Worm (Caenorhabditis elegans): ENCODE measurements around the gene C50B8.4.

Gene C50B8.4

ce11 chrV:13571714-13572258, at the start of gene C50B8.4:
TSS of gene C50B8.4 (plus strand) at chrV:13572012.
- TF ChIP-seq fos-1 (tag; optimal IDR thresholded peaks at IDR 0.05) (peak; percentile 86), unc-39 (tag; optimal IDR thresholded peaks at IDR 0.05) (no peak), nhr-21 (tag; optimal IDR thresholded peaks at IDR 0.05) (no peak)

ce11 chrV:13523194-13523593, 48.6 kb upstream of the C50B8.4 start, which contains the start of gene R11G10.3:
TSS of gene R11G10.3 (plus strand) at chrV:13523494.
- TF ChIP-seq zag-1 (tag; optimal IDR thresholded peaks at IDR 0.05) (no peak), nhr-23 (tag; optimal IDR thresholded peaks at IDR 0.05) (no peak), unc-39 (tag; optimal IDR thresholded peaks at IDR 0.05) (no peak), lin-39 (tag; optimal IDR thresholded peaks at IDR 0.05) (no peak), R02D3.7 (tag; optimal IDR thresholded peaks at IDR 0.05) (no peak), C34F6.9 (tag; optimal IDR thresholded peaks at IDR 0.05) (no peak), snpc-4 (tag; optimal IDR thresholded peaks at IDR 0.05) (no peak), egl-27 (tag; optimal IDR thresholded peaks at IDR 0.05) (no peak), skn-1 (tag; optimal IDR thresholded peaks at IDR 0.05) (no peak), lin-11 (tag; optimal IDR thresholded peaks at IDR 0.05) (no peak), aly-2 (tag; optimal IDR thresholded peaks at IDR 0.05) (no peak), ztf-1 (GFP tag; conservative IDR thresholded peaks at IDR 0.05) (no peak)

ce11 chrV:13529165-13529564, 42.6 kb upstream of the C50B8.4 start:
- TF ChIP-seq nhr-25 (tag; optimal IDR thresholded peaks at IDR 0.05) (no peak), nhr-129 (tag; optimal IDR thresholded peaks at IDR 0.05) (peak; percentile 7), nhr-10 (tag; optimal IDR thresholded peaks at IDR 0.05) (no peak)

DNA sequence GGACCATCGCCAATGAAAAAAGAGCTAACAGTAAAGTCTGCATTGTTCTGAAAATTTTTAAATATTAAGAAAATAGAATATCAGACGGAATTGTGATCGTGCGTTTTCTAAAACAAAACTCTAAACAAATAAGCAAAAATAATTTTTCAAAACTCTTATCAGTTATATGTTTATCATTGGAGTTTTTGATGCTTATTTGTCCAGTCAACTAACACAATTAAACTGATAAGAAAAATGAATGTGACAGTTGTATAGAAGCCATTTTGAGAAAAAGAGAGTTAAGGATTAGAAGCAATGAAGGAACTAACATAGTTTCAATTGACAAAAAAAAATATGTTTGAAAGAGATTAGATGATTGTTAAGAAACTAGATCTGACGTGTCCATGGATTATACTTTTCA, 41.1 kb upstream of the C50B8.4 start, which contains the start of gene ttr-44:
TSS of gene ttr-44 (minus strand) at position 47 of the 400 bp plus-strand sequence.
- TF ChIP-seq fos-1 (tag; optimal IDR thresholded peaks at IDR 0.05) (peak; percentile 93), nhr-23 (tag; optimal IDR thresholded peaks at IDR 0.05) (no peak)

DNA sequence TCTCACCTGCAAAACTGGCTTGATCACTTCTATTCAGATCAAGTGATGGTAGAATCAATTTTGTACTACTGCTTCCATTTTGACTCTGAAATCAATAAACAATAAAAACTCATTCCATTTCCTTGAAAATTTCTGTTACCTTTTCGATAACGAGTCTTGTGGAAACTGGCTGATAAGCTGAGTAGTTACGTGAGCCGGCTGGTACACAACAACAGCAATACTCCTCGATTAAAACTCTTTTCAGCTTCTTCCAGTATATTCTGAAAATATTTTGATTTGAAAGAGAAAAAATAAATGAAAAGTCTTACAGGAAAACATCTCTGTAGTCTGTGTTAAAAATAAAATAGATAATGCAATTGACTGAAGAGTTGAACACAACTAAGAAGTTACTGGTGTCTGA, 39.3 kb upstream of the C50B8.4 start:
- TF ChIP-seq Y55F3AM.14 (GFP tag; optimal IDR thresholded peaks at IDR 0.05) (no peak), peb-1 (tag; optimal IDR thresholded peaks at IDR 0.05) (no peak), C34F6.9 (tag; optimal IDR thresholded peaks at IDR 0.05) (no peak), lin-13 (GFP tag; optimal IDR thresholded peaks at IDR 0.05) (no peak), lsy-2 (tag; optimal IDR thresholded peaks at IDR 0.05) (no peak), ztf-11 (tag; optimal IDR thresholded peaks at IDR 0.05) (no peak), sma-3 (GFP tag; optimal IDR thresholded peaks at IDR 0.05) (no peak), nhr-77 (tag; optimal IDR thresholded peaks at IDR 0.05) (no peak), zag-1 (tag; optimal IDR thresholded peaks at IDR 0.05) (no peak), nhr-23 (tag; optimal IDR thresholded peaks at IDR 0.05) (no peak), sma-9 (GFP tag; optimal IDR thresholded peaks at IDR 0.05) (no peak), sma-9 (tag; optimal IDR thresholded peaks at IDR 0.05) (no peak), R02D3.7 (tag; optimal IDR thresholded peaks at IDR 0.05) (no peak), mdl-1 (tag; optimal IDR thresholded peaks at IDR 0.05) (no peak)

ce11 chrV:13536058-13536579, 35.7 kb upstream of the C50B8.4 start, which contains the start of gene frpr-5:
TSS of gene frpr-5 (minus strand) at chrV:13536108.
- TF ChIP-seq dmd-4 (tag; optimal IDR thresholded peaks at IDR 0.05) (no peak), fos-1 (tag; optimal IDR thresholded peaks at IDR 0.05) (no peak), F13H6.1 (tag; optimal IDR thresholded peaks at IDR 0.05) (no peak), mbf-1 (tag; optimal IDR thresholded peaks at IDR 0.05) (no peak)

- TF ChIP-seq nhr-129 (tag; optimal IDR thresholded peaks at IDR 0.05) (peak; percentile 60), C34F6.9 (tag; optimal IDR thresholded peaks at IDR 0.05) (peak; percentile 82), blmp-1 (tag; optimal IDR thresholded peaks at IDR 0.05; ENCODE audit: insufficient read depth) (no peak), ztf-4 (tag; optimal IDR thresholded peaks at IDR 0.05) (no peak), alr-1 (tag; optimal IDR thresholded peaks at IDR 0.05) (no peak), fos-1 (tag; optimal IDR thresholded peaks at IDR 0.05) (peak; percentile 50), ztf-1 (GFP tag; conservative IDR thresholded peaks at IDR 0.05) (no peak), zag-1 (tag; optimal IDR thresholded peaks at IDR 0.05) (no peak), sma-9 (GFP tag; optimal IDR thresholded peaks at IDR 0.05) (peak; percentile 54), sma-9 (tag; optimal IDR thresholded peaks at IDR 0.05) (no peak), nhr-11 (tag; optimal IDR thresholded peaks at IDR 0.05) (no peak), lsy-2 (tag; optimal IDR thresholded peaks at IDR 0.05) (peak; percentile 43 to 67), snpc-4 (tag; optimal IDR thresholded peaks at IDR 0.05) (peak; percentile 14), peb-1 (tag; optimal IDR thresholded peaks at IDR 0.05) (no peak), unc-62 (GFP tag; optimal IDR thresholded peaks at IDR 0.05) (no peak), nhr-25 (tag; optimal IDR thresholded peaks at IDR 0.05) (no peak), nhr-10 (tag; optimal IDR thresholded peaks at IDR 0.05) (no peak), lin-13 (GFP tag; optimal IDR thresholded peaks at IDR 0.05) (peak; percentile 1), gmeb-1 (tag; optimal IDR thresholded peaks at IDR 0.05) (peak; percentile 64), unc-55 (GFP tag; optimal IDR thresholded peaks at IDR 0.05) (peak; percentile 67), dmd-4 (tag; optimal IDR thresholded peaks at IDR 0.05) (no peak), nhr-23 (tag; optimal IDR thresholded peaks at IDR 0.05) (no peak), ceh-16 (tag; optimal IDR thresholded peaks at IDR 0.05) (no peak), nhr-237 (tag; optimal IDR thresholded peaks at IDR 0.05) (no peak)
Observed at ce11 chrV:13551601-13552000, 20.2 kb upstream of the C50B8.4 start, which contains the start of the genes C56A3.4 and C56A3.5. TSS of gene C56A3.4 (minus strand) at chrV:13551754. TSS of gene C56A3.5 (plus strand) at chrV:13551967.

All from whole organism, L2 larva.